Worm (Caenorhabditis elegans) whole organism, mixed stage, embryonic: ENCODE results near the gene crb-3.

Experiments
- M03D4.4 ChIP-seq: sonication (generic microtip); optimal IDR thresholded peaks from 2 replicates; lab custom pipeline; 2017; ENCODE audit warnings: mild to moderate bottlenecking, missing genetic modification characterization, missing compliant biosample characterization
- bed-3 ChIP-seq: fragments of 200-800 bp; sonication (Bioruptor generic); optimal IDR thresholded peaks from 3 replicates; lab custom pipeline; 2018; ENCODE audit warnings: mild to moderate bottlenecking, missing genetic modification characterization, moderate library complexity, missing compliant biosample characterization
- ceh-39 ChIP-seq: fragments of 150-350 bp; optimal IDR thresholded peaks from 2 replicates; lab custom pipeline; 2014; ENCODE audit warnings: missing biosample characterization, missing genetic modification characterization
- ceh-43 ChIP-seq: fragments of 200-800 bp; sonication (Bioruptor generic); optimal IDR thresholded peaks from 2 replicates; lab custom pipeline; 2018; ENCODE audit warnings: mild to moderate bottlenecking, missing genetic modification characterization, moderate library complexity, missing compliant biosample characterization
- ceh-83 ChIP-seq: fragments of 200-800 bp; sonication (Bioruptor generic); optimal IDR thresholded peaks from 2 replicates; lab custom pipeline; 2018; ENCODE audit warnings: mild to moderate bottlenecking, missing genetic modification characterization, missing compliant biosample characterization
- cnd-1 ChIP-seq: fragments of 200-800 bp; sonication (Bioruptor generic); optimal IDR thresholded peaks from 2 replicates; lab custom pipeline; 2018; ENCODE audit warnings: mild to moderate bottlenecking, missing genetic modification characterization, missing compliant biosample characterization
- drap-1 ChIP-seq: fragments of 200-800 bp; sonication (Bioruptor generic); optimal IDR thresholded peaks from 3 replicates; lab custom pipeline; 2018; ENCODE audit warnings: mild to moderate bottlenecking, missing genetic modification characterization, missing compliant biosample characterization
- elt-1 ChIP-seq: sonication (generic microtip); optimal IDR thresholded peaks from 2 replicates; lab custom pipeline; 2017; ENCODE audit warnings: missing genetic modification characterization, mild to moderate bottlenecking, missing compliant biosample characterization, antibody characterized with exemption, moderate library complexity, borderline replicate concordance; ENCODE audit not compliant: insufficient read depth
- elt-3 ChIP-seq: fragments of 150-350 bp; optimal IDR thresholded peaks from 2 replicates; lab custom pipeline; 2014; ENCODE audit warnings: missing biosample characterization, missing genetic modification characterization
- flh-1 ChIP-seq: fragments of 200-800 bp; sonication (Bioruptor generic); optimal IDR thresholded peaks from 2 replicates; lab custom pipeline; 2018; ENCODE audit warnings: mild to moderate bottlenecking, missing genetic modification characterization, moderate library complexity, missing compliant biosample characterization
- ham-2 ChIP-seq: fragments of 200-800 bp; sonication (Bioruptor generic); optimal IDR thresholded peaks from 2 replicates; lab custom pipeline; 2018; ENCODE audit warnings: mild to moderate bottlenecking, missing genetic modification characterization, missing compliant biosample characterization
- hlh-1 ChIP-seq: fragments of 150-350 bp; optimal IDR thresholded peaks from 2 replicates; lab custom pipeline; 2014; ENCODE audit warnings: missing biosample characterization, missing genetic modification reagents, missing genetic modification characterization
- lin-13 ChIP-seq: fragments of 150-350 bp; optimal IDR thresholded peaks from 2 replicates; lab custom pipeline; 2014; ENCODE audit warnings: missing biosample characterization, missing genetic modification characterization
- lin-32 ChIP-seq: fragments of 200-800 bp; sonication (Bioruptor generic); optimal IDR thresholded peaks from 2 replicates; lab custom pipeline; 2018; ENCODE audit warnings: mild to moderate bottlenecking, missing genetic modification characterization, missing compliant biosample characterization
- lsy-2 ChIP-seq: fragments of 150-350 bp; optimal IDR thresholded peaks from 2 replicates; lab custom pipeline; 2014; ENCODE audit warnings: missing biosample characterization, missing genetic modification characterization
- mab-5 ChIP-seq: fragments of 150-350 bp; optimal IDR thresholded peaks from 2 replicates; lab custom pipeline; 2014; ENCODE audit warnings: missing biosample characterization, missing genetic modification characterization
- mep-1 ChIP-seq: fragments of 150-350 bp; optimal IDR thresholded peaks from 2 replicates; lab custom pipeline; 2017; ENCODE audit warnings: missing biosample characterization, missing genetic modification reagents, missing genetic modification characterization, inconsistent platforms
- mls-2 ChIP-seq: sonication (generic microtip); optimal IDR thresholded peaks from 2 replicates; lab custom pipeline; 2016; ENCODE audit warnings: mild to moderate bottlenecking, missing genetic modification characterization, moderate library complexity, missing compliant biosample characterization
- nhr-12 ChIP-seq: fragments of 150-350 bp; optimal IDR thresholded peaks from 2 replicates; lab custom pipeline; 2014; ENCODE audit warnings: missing biosample characterization, missing genetic modification characterization
- nhr-2 ChIP-seq: fragments of 150-350 bp; optimal IDR thresholded peaks from 2 replicates; lab custom pipeline; 2014; ENCODE audit warnings: missing biosample characterization, missing genetic modification characterization
- pha-4 ChIP-seq: fragments of 150-350 bp; optimal IDR thresholded peaks from 2 replicates; lab custom pipeline; 2018; ENCODE audit warnings: missing biosample characterization, missing genetic modification reagents, missing genetic modification characterization
- sem-2 ChIP-seq: fragments of 200-800 bp; sonication (Bioruptor generic); optimal IDR thresholded peaks from 2 replicates; lab custom pipeline; 2018; ENCODE audit warnings: mild to moderate bottlenecking, missing genetic modification characterization, missing compliant biosample characterization
- snpc-4 ChIP-seq: fragments of 150-350 bp; optimal IDR thresholded peaks from 2 replicates; lab custom pipeline; 2014; ENCODE audit warnings: missing biosample characterization, missing genetic modification characterization
- sptf-1 ChIP-seq: sonication (generic microtip); optimal IDR thresholded peaks from 2 replicates; lab custom pipeline; 2017; ENCODE audit warnings: mild to moderate bottlenecking, missing genetic modification characterization, moderate library complexity, missing compliant biosample characterization
- unc-120 ChIP-seq: sonication (generic microtip); optimal IDR thresholded peaks from 2 replicates; lab custom pipeline; 2017; ENCODE audit warnings: missing genetic modification characterization, missing compliant biosample characterization; ENCODE audit not compliant: poor library complexity, severe bottlenecking
- unc-39 ChIP-seq: fragments of 150-350 bp; optimal IDR thresholded peaks from 2 replicates; lab custom pipeline; 2014; ENCODE audit warnings: missing biosample characterization, missing genetic modification characterization
- unc-62 ChIP-seq: fragments of 150-350 bp; optimal IDR thresholded peaks from 2 replicates; lab custom pipeline; 2014; ENCODE audit warnings: missing biosample characterization, missing genetic modification reagents, missing genetic modification characterization
- zip-8 ChIP-seq: fragments of 150-350 bp; optimal IDR thresholded peaks from 2 replicates; lab custom pipeline; 2014; ENCODE audit warnings: missing biosample characterization, missing genetic modification characterization
- ztf-11 ChIP-seq: fragments of 150-350 bp; optimal IDR thresholded peaks from 2 replicates; lab custom pipeline; 2014; ENCODE audit warnings: missing biosample characterization, missing genetic modification characterization

Gene crb-3

DNA sequence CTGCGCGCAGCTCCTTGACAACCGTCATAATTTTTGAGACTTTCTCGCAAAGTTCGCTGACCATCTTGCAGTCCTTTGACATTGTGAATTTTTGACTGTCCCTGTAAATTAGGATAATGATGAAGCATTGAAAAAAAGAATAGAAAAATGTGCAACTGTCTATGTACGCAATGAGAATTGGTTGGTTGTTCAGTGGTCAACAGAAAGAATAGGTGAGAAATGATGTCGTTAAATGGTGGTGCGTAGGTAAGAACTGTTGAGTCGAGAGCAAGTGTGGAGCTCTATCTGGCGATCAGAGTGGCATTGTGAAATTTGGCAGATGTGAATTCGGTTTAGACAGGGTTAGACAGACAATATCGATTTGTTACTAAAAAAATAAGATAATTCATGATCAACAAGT is 29.2 kb upstream of the crb-3 start, which contains the start of gene B0563.8:
B0563.8 (minus strand) TSS at position 101 of the 400 bp plus-strand sequence.
- no peak for TF ChIP-seq lsy-2 (tag; lab: Kevin White, UChicago)
- TF ChIP-seq bed-3, result no peak
- no peak for TF ChIP-seq lin-13 (tag; lab: Kevin White, UChicago)
- no peak for TF ChIP-seq mls-2 (tag; lab: Kevin White, UChicago)
- no peak for TF ChIP-seq ceh-39 (tag; lab: Kevin White, UChicago)
- TF ChIP-seq ceh-83 (GFP tag; lab: Kevin White, UChicago), result no peak

DNA sequence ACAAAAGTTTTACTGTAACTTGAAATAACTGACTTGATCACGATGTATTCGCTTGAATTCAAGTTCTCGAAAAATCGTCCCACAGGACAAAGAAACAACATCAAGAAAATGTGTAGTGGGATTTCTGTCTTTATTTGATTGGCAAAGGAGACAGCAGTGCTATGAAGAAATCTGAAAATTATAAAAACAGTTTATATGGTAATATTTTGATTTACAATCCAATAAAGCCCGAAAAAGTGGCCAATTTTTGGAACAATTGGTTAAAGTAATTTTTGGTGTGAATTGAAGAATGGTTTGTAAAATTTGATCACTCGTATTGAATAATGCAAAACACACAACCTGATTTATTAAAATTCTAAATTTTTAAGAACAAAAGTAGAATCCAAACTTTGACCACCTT is 22.7 kb upstream of the crb-3 start, which contains the start of gene Y81B9A.4:
Y81B9A.4 (minus strand) TSS at position 101 of the 400 bp plus-strand sequence.
- TF ChIP-seq ztf-11 (tag; lab: Kevin White, UChicago) (no peak), drap-1 (GFP tag; lab: Kevin White, UChicago) (no peak), M03D4.4 (no peak), mls-2 (tag; lab: Kevin White, UChicago) (no peak), zip-8 (no peak), mab-5 (no peak), sptf-1 (tag; lab: Kevin White, UChicago) (no peak), ceh-83 (GFP tag; lab: Kevin White, UChicago) (no peak), pha-4 (no peak), ham-2 (GFP tag; lab: Kevin White, UChicago) (no peak), snpc-4 (no peak), elt-1 (no peak), hlh-1 (no peak), nhr-12 (tag; lab: Kevin White, UChicago) (no peak), unc-62 (GFP tag; lab: Kevin White, UChicago) (no peak), lin-32 (no peak), lsy-2 (tag; lab: Kevin White, UChicago) (no peak), nhr-2 (tag; lab: Kevin White, UChicago) (no peak)

DNA sequence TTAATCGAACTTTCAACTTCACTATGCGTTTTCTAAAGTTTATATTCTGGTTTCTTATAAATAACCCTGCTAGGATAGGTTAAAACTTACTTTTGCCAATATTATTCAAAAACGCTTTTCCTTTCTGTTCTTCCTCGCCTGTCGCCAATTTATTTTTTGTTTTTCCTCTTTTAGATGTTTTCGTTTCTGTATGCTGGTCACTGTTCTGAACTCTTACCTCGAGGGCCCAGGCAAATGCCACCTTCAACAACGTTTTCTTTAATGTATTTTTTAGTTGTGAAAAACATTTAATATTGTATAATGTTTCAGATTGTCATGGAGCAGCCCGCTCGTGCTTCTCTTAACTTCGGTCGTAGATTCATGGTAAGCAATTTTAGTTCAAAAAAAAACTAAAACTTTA is 21.4 kb upstream of the crb-3 start, which contains the start of gene Y81B9A.3:
Y81B9A.3 (plus strand) TSS at position 301 of the 400 bp plus-strand sequence.
- TF ChIP-seq mls-2 (tag; lab: Kevin White, UChicago) (no peak), nhr-12 (tag; lab: Kevin White, UChicago) (no peak), lin-13 (tag; lab: Kevin White, UChicago) (no peak), lsy-2 (tag; lab: Kevin White, UChicago) (no peak), M03D4.4 (no peak), flh-1 (GFP tag; lab: Kevin White, UChicago) (no peak), mep-1 (no peak), unc-39 (tag; lab: Kevin White, UChicago) (no peak)

DNA sequence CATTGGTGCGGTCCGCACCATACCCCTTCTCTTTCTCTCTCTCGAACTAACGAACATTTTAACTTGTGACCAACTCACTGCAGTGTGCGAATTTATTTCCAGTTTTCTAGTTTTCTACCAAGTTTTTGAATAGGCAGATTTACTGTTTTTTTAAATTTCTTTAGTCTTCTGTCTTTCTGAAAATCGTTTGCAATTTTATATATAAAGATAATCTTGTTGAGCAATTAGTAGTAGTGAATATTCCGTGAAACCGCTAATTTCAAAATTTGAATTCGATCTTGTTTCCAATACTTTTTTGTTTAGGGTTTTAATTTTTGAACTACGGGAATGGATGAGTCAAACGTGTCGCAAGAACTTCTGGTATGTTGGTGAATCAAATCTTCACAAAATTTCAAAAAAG is 19.7 kb upstream of the crb-3 start, which contains the start of gene Y81B9A.2:
Y81B9A.2 (plus strand) TSS at position 301 of the 400 bp plus-strand sequence.
- no peak for TF ChIP-seq elt-1
- no peak for TF ChIP-seq ceh-43
- TF ChIP-seq ham-2 (GFP tag; lab: Kevin White, UChicago), result no peak
- no peak for TF ChIP-seq M03D4.4
- no peak for TF ChIP-seq mls-2 (tag; lab: Kevin White, UChicago)
- TF ChIP-seq lin-32, result no peak
- no peak for TF ChIP-seq elt-3 (tag; lab: Kevin White, UChicago)
- no peak for TF ChIP-seq nhr-2 (tag; lab: Kevin White, UChicago)

- TF ChIP-seq hlh-1 (no peak), unc-120 (tag; lab: Kevin White, UChicago) (peak; percentile 23), elt-1 (no peak)
These were observed 11.6 kb upstream of the crb-3 start, which contains the start of gene Y81B9A.1 for ce11 chrX:9191795-9192494. Y81B9A.1 (plus strand) TSS chrX:9192444.

DNA sequence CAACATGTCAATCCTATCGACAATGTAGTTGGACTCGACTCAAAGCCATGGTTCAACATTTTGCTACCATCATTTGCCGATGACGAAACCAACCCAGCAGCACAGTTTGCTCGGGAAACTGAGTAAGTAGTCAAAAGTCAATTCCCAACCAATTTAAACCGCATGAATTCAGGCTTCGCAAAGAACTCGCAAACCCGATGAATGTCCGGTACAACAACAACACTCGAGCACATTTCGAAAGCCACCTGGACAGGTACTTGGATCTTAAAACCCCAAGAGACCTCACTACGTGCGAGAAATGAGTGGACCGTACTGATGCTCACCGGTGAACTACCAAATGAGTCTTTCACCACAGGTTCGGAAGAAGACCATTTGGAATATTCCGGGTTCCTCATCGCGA is 9.5 kb upstream of the crb-3 start:
- TF ChIP-seq mls-2 (tag; lab: Kevin White, UChicago) (no peak), sem-2 (no peak), sptf-1 (tag; lab: Kevin White, UChicago) (no peak), ztf-11 (tag; lab: Kevin White, UChicago) (no peak), nhr-12 (tag; lab: Kevin White, UChicago) (no peak), unc-39 (tag; lab: Kevin White, UChicago) (no peak), mep-1 (no peak), ham-2 (GFP tag; lab: Kevin White, UChicago) (no peak), zip-8 (no peak), lin-13 (tag; lab: Kevin White, UChicago) (no peak), bed-3 (no peak), cnd-1 (no peak), hlh-1 (no peak), ceh-83 (GFP tag; lab: Kevin White, UChicago) (no peak), lin-32 (no peak)
